Fruit fly (Drosophila melanogaster) whole organism, pupa: Measurements from ENCODE around the gene CG5882.

Source experiments
- CG34367 ChIP-seq: fragments of 200-800 bp; sonication (Bioruptor generic); optimal IDR thresholded peaks from 2 replicates; lab custom pipeline; 2018; ENCODE audit warnings: missing biosample characterization, mild to moderate bottlenecking, missing genetic modification characterization
- CG4496 ChIP-seq: fragments of 200-800 bp; sonication (Bioruptor generic); IDR thresholded peaks from 3 replicates; pipeline ENCODE4 v1.3.6; 2022; ENCODE audit warnings: missing biosample characterization, missing genetic modification characterization
- D1 ChIP-seq: fragments of 200-800 bp; sonication (Bioruptor generic); optimal IDR thresholded peaks from 2 replicates; lab custom pipeline; 2018; ENCODE audit warnings: missing biosample characterization, mild to moderate bottlenecking, missing genetic modification characterization, moderate library complexity
- Pif1A ChIP-seq: fragments of 200-800 bp; sonication (Bioruptor generic); optimal IDR thresholded peaks from 3 replicates; lab custom pipeline; 2016; ENCODE audit warnings: missing biosample characterization, missing genetic modification characterization
- Snoo ChIP-seq: fragments of 200-800 bp; sonication (Bioruptor generic); optimal IDR thresholded peaks from 3 replicates; lab custom pipeline; 2017; ENCODE audit warnings: missing biosample characterization, mild to moderate bottlenecking, missing genetic modification characterization, inconsistent platforms
- rn ChIP-seq: fragments of 200-800 bp; sonication (Bioruptor generic); IDR thresholded peaks from 2 replicates; pipeline ENCODE4 v1.3.6; 2022; ENCODE audit warnings: missing biosample characterization, missing genetic modification characterization

dm6 chr3R:27137914-27138323, 19.5 kb downstream of the CG5882 start:
- TF ChIP-seq CG34367 (tag; lab: Kevin White, UChicago) (no peak), Pif1A (GFP tag; lab: Kevin White, UChicago) (no peak), rn (GFP tag; lab: Robert Waterston, UW) (no peak), Snoo (tag; lab: Kevin White, UChicago) (no peak), D1 (no peak), CG4496 (GFP tag; lab: Robert Waterston, UW) (no peak)
